Worm (Caenorhabditis elegans) whole organism, L1 larva: Measurements from ENCODE around the gene szy-20.
A peak's percentile ranks its signal among the peaks of the same experiment; 100 is the strongest.

Experiments used
- C16A3.4 ChIP-seq: fragments of 150-350 bp; optimal IDR thresholded peaks from 2 replicates; lab custom pipeline; 2014; ENCODE audit warnings: missing biosample characterization, missing genetic modification characterization
- Y116A8C.19 ChIP-seq: sonication (generic microtip); optimal IDR thresholded peaks from 2 replicates; lab custom pipeline; 2016; ENCODE audit warnings: missing compliant biosample characterization, missing genetic modification characterization, borderline replicate concordance
- alr-1 ChIP-seq: fragments of 200-800 bp; sonication (Bioruptor generic); optimal IDR thresholded peaks from 2 replicates; lab custom pipeline; 2018; ENCODE audit warnings: borderline replicate concordance, mild to moderate bottlenecking, missing genetic modification characterization, missing compliant biosample characterization
- aly-2 ChIP-seq: fragments of 150-350 bp; optimal IDR thresholded peaks from 2 replicates; lab custom pipeline; 2014; ENCODE audit warnings: missing biosample characterization, missing genetic modification characterization
- ama-1 ChIP-seq: fragments of 150-350 bp; optimal IDR thresholded peaks from 2 replicates; lab custom pipeline; 2014
- blmp-1 ChIP-seq: fragments of 150-350 bp; optimal IDR thresholded peaks from 2 replicates; lab custom pipeline; 2014; ENCODE audit warnings: missing biosample characterization, missing genetic modification characterization
- ceh-88 ChIP-seq: fragments of 200-800 bp; sonication (Bioruptor generic); IDR thresholded peaks from 2 replicates; pipeline ENCODE4 v1.3.6; 2022; ENCODE audit warnings: missing genetic modification characterization, missing compliant biosample characterization
- ceh-90 ChIP-seq: sonication (generic microtip); optimal IDR thresholded peaks from 2 replicates; lab custom pipeline; 2016; ENCODE audit warnings: missing genetic modification characterization, missing compliant biosample characterization
- ces-1 ChIP-seq: fragments of 150-350 bp; optimal IDR thresholded peaks from 2 replicates; lab custom pipeline; 2014; ENCODE audit warnings: missing biosample characterization, missing genetic modification reagents, missing genetic modification characterization
- dpl-1 ChIP-seq, 3 experiments: fragments of 150-350 bp in 2 of 3; sonication (generic microtip) in 1 of 3; optimal IDR thresholded peaks; 2 replicates each; lab custom pipeline; 2014 to 2017; ENCODE audit warnings: missing biosample characterization in 3 of 3, missing genetic modification characterization in 3 of 3, missing genetic modification reagents in 3 of 3
- egl-13 ChIP-seq: sonication (generic microtip); optimal IDR thresholded peaks from 2 replicates; lab custom pipeline; 2016; ENCODE audit warnings: missing genotype, missing genetic modification reagents, missing genetic modification characterization, missing compliant biosample characterization
- egl-27 ChIP-seq, 2 experiments: fragments of 150-350 bp in 1 of 2; sonication (generic microtip); optimal IDR thresholded peaks; 3 replicates each; lab custom pipeline; 2017 to 2018; ENCODE audit warnings: missing biosample characterization in 2 of 2, missing genetic modification characterization in 2 of 2, missing genetic modification reagents in 2 of 2
- elt-2 ChIP-seq: sonication (generic microtip); optimal IDR thresholded peaks from 2 replicates; lab custom pipeline; 2016; ENCODE audit warnings: missing genetic modification characterization, mild to moderate bottlenecking, inconsistent platforms, missing compliant biosample characterization, missing genetic modification reagents
- elt-3 ChIP-seq, 6 experiments: fragments of 150-350 bp in 1 of 6; sonication (generic microtip); optimal IDR thresholded peaks; 2 replicates each; lab custom pipeline; 2017 to 2018; ENCODE audit warnings: missing biosample characterization in 6 of 6, missing genetic modification characterization in 6 of 6, inconsistent platforms in 1 of 6
- ets-5 ChIP-seq: fragments of 200-800 bp; sonication (Bioruptor generic); IDR thresholded peaks from 2 replicates; pipeline ENCODE4 v1.3.6; 2022; ENCODE audit warnings: missing genetic modification characterization, missing compliant biosample characterization
- fkh-10 ChIP-seq: sonication (generic microtip); optimal IDR thresholded peaks from 2 replicates; lab custom pipeline; 2017; ENCODE audit warnings: missing biosample characterization, missing genetic modification reagents, missing genetic modification characterization
- fkh-4 ChIP-seq: sonication (generic microtip); optimal IDR thresholded peaks from 2 replicates; lab custom pipeline; 2016; ENCODE audit warnings: missing compliant biosample characterization, missing genetic modification characterization, borderline replicate concordance
- hlh-17 ChIP-seq: fragments of 200-800 bp; sonication (Bioruptor generic); optimal IDR thresholded peaks from 2 replicates; lab custom pipeline; 2018; ENCODE audit warnings: missing genetic modification characterization, mild to moderate bottlenecking, missing compliant biosample characterization, moderate library complexity, borderline replicate concordance
- hpl-2 ChIP-seq: fragments of 150-350 bp; optimal IDR thresholded peaks from 2 replicates; lab custom pipeline; 2014; ENCODE audit warnings: missing biosample characterization, missing genetic modification reagents, missing genetic modification characterization
- irx-1 ChIP-seq: sonication (generic microtip); optimal IDR thresholded peaks from 2 replicates; lab custom pipeline; 2016; ENCODE audit warnings: missing genetic modification characterization, missing compliant biosample characterization
- lin-13 ChIP-seq: fragments of 150-350 bp; optimal IDR thresholded peaks from 2 replicates; lab custom pipeline; 2014; ENCODE audit warnings: missing biosample characterization, missing genetic modification reagents, missing genetic modification characterization
- lin-15B ChIP-seq: fragments of 150-350 bp; sonication (generic microtip); optimal IDR thresholded peaks from 3 replicates; lab custom pipeline; 2014; ENCODE audit warnings: missing biosample characterization, missing genetic modification characterization
- lir-3 ChIP-seq: sonication (generic microtip); optimal IDR thresholded peaks from 2 replicates; lab custom pipeline; 2016; ENCODE audit warnings: mild to moderate bottlenecking, missing genetic modification characterization, moderate library complexity, missing compliant biosample characterization; ENCODE audit not compliant: poor library complexity
- lsy-2 ChIP-seq, 2 experiments: fragments of 150-350 bp; optimal IDR thresholded peaks; 2 replicates each; lab custom pipeline; 2014; ENCODE audit warnings: missing biosample characterization in 2 of 2, missing genetic modification characterization in 2 of 2
- mab-9 ChIP-seq: fragments of 200-800 bp; sonication (Bioruptor generic); IDR thresholded peaks from 2 replicates; pipeline ENCODE4 v1.3.6; 2022; ENCODE audit warnings: missing genetic modification reagents, missing genetic modification characterization, missing compliant biosample characterization
- mdl-1 ChIP-seq, 2 experiments: fragments of 150-350 bp; optimal IDR thresholded peaks; 2 replicates each; lab custom pipeline; 2014 to 2017; ENCODE audit warnings: missing biosample characterization in 2 of 2, missing genetic modification characterization in 2 of 2, inconsistent platforms in 1 of 2
- mef-2 ChIP-seq: fragments of 150-350 bp; optimal IDR thresholded peaks from 2 replicates; lab custom pipeline; 2014; ENCODE audit warnings: missing biosample characterization, missing genetic modification characterization
- nhr-11 ChIP-seq: fragments of 150-350 bp; optimal IDR thresholded peaks from 2 replicates; lab custom pipeline; 2014; ENCODE audit warnings: missing biosample characterization, missing genetic modification characterization
- nhr-12 ChIP-seq: sonication (generic microtip); optimal IDR thresholded peaks from 2 replicates; lab custom pipeline; 2017; ENCODE audit warnings: missing biosample characterization, missing genetic modification characterization
- nhr-47 ChIP-seq: sonication (generic microtip); optimal IDR thresholded peaks from 2 replicates; lab custom pipeline; 2016; ENCODE audit warnings: mild to moderate bottlenecking, missing genetic modification characterization, moderate library complexity, missing compliant biosample characterization
- nhr-71 ChIP-seq: sonication (generic microtip); optimal IDR thresholded peaks from 2 replicates; lab custom pipeline; 2016; ENCODE audit warnings: mild to moderate bottlenecking, missing genetic modification characterization, moderate library complexity, missing compliant biosample characterization
- nhr-77 ChIP-seq: fragments of 150-350 bp; optimal IDR thresholded peaks from 2 replicates; lab custom pipeline; 2014; ENCODE audit warnings: missing biosample characterization, missing genetic modification characterization
- nhr-84 ChIP-seq: sonication (generic microtip); optimal IDR thresholded peaks from 2 replicates; lab custom pipeline; 2017; ENCODE audit warnings: missing biosample characterization, missing genetic modification characterization
- pqm-1 ChIP-seq: sonication (generic microtip); optimal IDR thresholded peaks from 3 replicates; lab custom pipeline; 2017; ENCODE audit warnings: missing biosample characterization, missing genetic modification characterization
- rnt-1 ChIP-seq: sonication (generic microtip); optimal IDR thresholded peaks from 2 replicates; lab custom pipeline; 2016; ENCODE audit warnings: mild to moderate bottlenecking, missing genetic modification characterization, moderate library complexity, missing compliant biosample characterization
- snu-23 ChIP-seq: sonication (generic microtip); optimal IDR thresholded peaks from 2 replicates; lab custom pipeline; 2016; ENCODE audit warnings: missing genetic modification characterization, missing compliant biosample characterization
- sup-37 ChIP-seq: fragments of 200-800 bp; sonication (Bioruptor generic); optimal IDR thresholded peaks from 2 replicates; lab custom pipeline; 2018; ENCODE audit warnings: mild to moderate bottlenecking, missing genetic modification characterization, missing compliant biosample characterization
- tlp-1 ChIP-seq: fragments of 150-350 bp; optimal IDR thresholded peaks from 2 replicates; lab custom pipeline; 2014; ENCODE audit warnings: missing biosample characterization, missing genetic modification characterization
- unc-30 ChIP-seq: sonication (generic microtip); optimal IDR thresholded peaks from 2 replicates; lab custom pipeline; 2017; ENCODE audit warnings: missing biosample characterization, missing genetic modification characterization
- unc-62 ChIP-seq: fragments of 150-350 bp; optimal IDR thresholded peaks from 2 replicates; lab custom pipeline; 2014; ENCODE audit warnings: missing biosample characterization, missing genetic modification reagents, missing genetic modification characterization
- unc-86 ChIP-seq: sonication (generic microtip); optimal IDR thresholded peaks from 2 replicates; lab custom pipeline; 2016; ENCODE audit warnings: missing genetic modification characterization, missing compliant biosample characterization
- zag-1 ChIP-seq: fragments of 150-350 bp; optimal IDR thresholded peaks from 2 replicates; lab custom pipeline; 2014; ENCODE audit warnings: missing biosample characterization, missing genetic modification characterization
- zip-4 ChIP-seq: fragments of 200-800 bp; sonication (Bioruptor generic); optimal IDR thresholded peaks from 2 replicates; lab custom pipeline; 2018; ENCODE audit warnings: mild to moderate bottlenecking, missing genetic modification characterization, moderate library complexity, missing compliant biosample characterization
- ztf-11 ChIP-seq, 2 experiments: sonication (generic microtip); optimal IDR thresholded peaks; 2 replicates each; lab custom pipeline; 2016 to 2017; ENCODE audit warnings: missing genetic modification characterization in 2 of 2, missing biosample characterization in 1 of 2, missing compliant biosample characterization in 1 of 2
- ztf-4 ChIP-seq: fragments of 150-350 bp; optimal IDR thresholded peaks from 2 replicates; lab custom pipeline; 2014; ENCODE audit warnings: missing biosample characterization, missing genetic modification characterization

szy-20 gene

ce11 chrII:8931405-8932149 is 37.6 kb downstream of the szy-20 start (continued):
- no peak for TF ChIP-seq rnt-1
- TF ChIP-seq mab-9 (GFP tag; lab: Robert Waterston, UW), result no peak
- no peak for TF ChIP-seq nhr-84 (tag; lab: Kevin White, UChicago)
- TF ChIP-seq fkh-10 (GFP tag; lab: Kevin White, UChicago), result no peak
- TF ChIP-seq ets-5 (GFP tag; lab: Robert Waterston, UW), result no peak
- no peak for TF ChIP-seq fkh-4 (tag; lab: Kevin White, UChicago)
- no peak for TF ChIP-seq elt-2 (tag; lab: Kevin White, UChicago)
- no peak for TF ChIP-seq ceh-88
- no peak for TF ChIP-seq egl-27 (tag; optimal IDR thresholded peaks at IDR 0.05; lab: Kevin White, UChicago)
- no peak for TF ChIP-seq unc-30 (tag; lab: Kevin White, UChicago)
- TF ChIP-seq ama-1, result no peak
- no peak for TF ChIP-seq alr-1 (tag; lab: Kevin White, UChicago)
- TF ChIP-seq ces-1, result no peak
- TF ChIP-seq zag-1 (tag; lab: Kevin White, UChicago), result no peak
- TF ChIP-seq egl-13 (tag; lab: Kevin White, UChicago), result no peak
- TF ChIP-seq unc-86, result no peak
- peak; percentile 34 for TF ChIP-seq nhr-71
- no peak for TF ChIP-seq Y116A8C.19 (tag; lab: Kevin White, UChicago)
- no peak for TF ChIP-seq lir-3 (tag; lab: Kevin White, UChicago)
- no peak for TF ChIP-seq nhr-11 (tag; lab: Kevin White, UChicago)
- no peak for TF ChIP-seq ztf-11 (tag; optimal IDR thresholded peaks at IDR 0.05; lab: Kevin White, UChicago)
- no peak for TF ChIP-seq tlp-1
- no peak for TF ChIP-seq zip-4 (GFP tag; lab: Kevin White, UChicago)
- no peak for TF ChIP-seq irx-1 (tag; lab: Kevin White, UChicago)
- no peak for TF ChIP-seq ceh-90
- no peak for TF ChIP-seq unc-62 (GFP tag; lab: Kevin White, UChicago)
- TF ChIP-seq hpl-2 (GFP tag; lab: Kevin White, UChicago), result no peak
- no peak for TF ChIP-seq C16A3.4 (tag; lab: Kevin White, UChicago)
- no peak for TF ChIP-seq nhr-12 (tag; lab: Kevin White, UChicago)
- TF ChIP-seq dpl-1 (GFP tag; optimal IDR thresholded peaks at IDR 0.05; lab: Kevin White, UChicago), result peak in 1 of 3 experiments; percentile 13
- peak in 1 of 2 experiments; percentile 32 for TF ChIP-seq mdl-1 (tag; optimal IDR thresholded peaks at IDR 0.05; lab: Kevin White, UChicago)
- no peak for TF ChIP-seq lin-13 (GFP tag; lab: Kevin White, UChicago)
- TF ChIP-seq mef-2 (tag; lab: Kevin White, UChicago), result no peak
- TF ChIP-seq nhr-47, result no peak
- TF ChIP-seq snu-23 (GFP tag; lab: Kevin White, UChicago), result peak; percentile 56
- no peak for TF ChIP-seq nhr-77 (tag; lab: Kevin White, UChicago)
- no peak for TF ChIP-seq ztf-4 (tag; lab: Kevin White, UChicago)
- TF ChIP-seq lsy-2 (tag; optimal IDR thresholded peaks at IDR 0.05; lab: Kevin White, UChicago), result peak in 1 of 2 experiments; percentile 27
- no peak for TF ChIP-seq hlh-17
- TF ChIP-seq pqm-1 (tag; lab: Kevin White, UChicago), result no peak
- no peak for TF ChIP-seq sup-37 (GFP tag; lab: Kevin White, UChicago)
- TF ChIP-seq elt-3 (tag; optimal IDR thresholded peaks at IDR 0.05; lab: Kevin White, UChicago), result no peak
- no peak for TF ChIP-seq lin-15B (tag; lab: Kevin White, UChicago)
- no peak for TF ChIP-seq blmp-1 (tag; lab: Kevin White, UChicago)
- no peak for TF ChIP-seq aly-2 (tag; lab: Kevin White, UChicago)
